Worm (Caenorhabditis elegans) whole organism, early embryonic: ENCODE results near the gene nol-6.

Source experiments
- B0310.2 ChIP-seq: sonication (generic microtip); optimal IDR thresholded peaks from 2 replicates; lab custom pipeline; 2016; ENCODE audit warnings: mild to moderate bottlenecking, missing genetic modification characterization, missing compliant biosample characterization
- ama-1 ChIP-seq: fragments of 150-350 bp; optimal IDR thresholded peaks from 2 replicates; lab custom pipeline; 2014
- sea-1 ChIP-seq: fragments of 200-800 bp; sonication (Bioruptor generic); conservative IDR thresholded peaks from 2 replicates; pipeline ENCODE4 v1.3.6; 2022; ENCODE audit warnings: missing genetic modification characterization, missing compliant biosample characterization

ce11 chrII:1470515-1470966 is 33.2 kb upstream of the nol-6 start, which contains the start of gene H17B01.2:
- TF ChIP-seq B0310.2 (no peak), ama-1 (lab: Kevin White, UChicago) (no peak), sea-1 (GFP tag; lab: Robert Waterston, UW) (no peak)
